Fruit fly (Drosophila melanogaster) whole organism, embryonic: ENCODE results near the gene dah.

ENCODE experiments used
- Atf3 ChIP-seq: fragments of 200-800 bp; sonication (Bioruptor generic); optimal IDR thresholded peaks from 3 replicates; lab custom pipeline; 2016; ENCODE audit warnings: missing biosample characterization, missing genetic modification characterization
- BEAF-32 ChIP-seq: fragments of 200-800 bp; sonication (Bioruptor generic); optimal IDR thresholded peaks from 3 replicates; lab custom pipeline; 2017; ENCODE audit warnings: missing biosample characterization, missing genetic modification characterization, mild to moderate bottlenecking, moderate library complexity, missing genetic modification reagents
- Blimp-1 ChIP-seq: fragments of 200-800 bp; sonication (Bioruptor generic); optimal IDR thresholded peaks from 3 replicates; lab custom pipeline; 2018; ENCODE audit warnings: missing biosample characterization, missing genetic modification characterization, mild to moderate bottlenecking, moderate library complexity, missing genetic modification reagents
- CG10321 ChIP-seq: fragments of 200-800 bp; sonication (Bioruptor generic); IDR thresholded peaks from 2 replicates; pipeline ENCODE4 v1.3.6; 2022; ENCODE audit warnings: missing biosample characterization, missing genetic modification characterization
- CG11456 ChIP-seq: fragments of 200-800 bp; sonication (Bioruptor generic); IDR thresholded peaks from 3 replicates; pipeline ENCODE4 v1.3.6; 2022; ENCODE audit warnings: missing biosample characterization, missing genetic modification characterization
- CG11723 ChIP-seq: fragments of 200-800 bp; sonication (Bioruptor generic); optimal IDR thresholded peaks from 2 replicates; lab custom pipeline; 2017; ENCODE audit warnings: missing biosample characterization, mild to moderate bottlenecking, missing genetic modification characterization
- CG12391 ChIP-seq: fragments of 200-800 bp; sonication (Bioruptor generic); optimal IDR thresholded peaks from 3 replicates; lab custom pipeline; 2018; ENCODE audit warnings: missing biosample characterization, mild to moderate bottlenecking, missing genetic modification characterization, moderate library complexity
- CG13424 ChIP-seq: fragments of 200-800 bp; sonication (Bioruptor generic); optimal IDR thresholded peaks from 2 replicates; lab custom pipeline; 2019; ENCODE audit warnings: missing biosample characterization, mild to moderate bottlenecking, missing genetic modification characterization, moderate library complexity
- CG13775 ChIP-seq: fragments of 200-800 bp; sonication (Bioruptor generic); optimal IDR thresholded peaks from 3 replicates; lab custom pipeline; 2017; ENCODE audit warnings: missing biosample characterization, mild to moderate bottlenecking, missing genetic modification characterization
- CG14050 ChIP-seq: fragments of 200-800 bp; sonication (Bioruptor generic); IDR thresholded peaks from 3 replicates; pipeline ENCODE4 v1.3.6; 2022; ENCODE audit warnings: missing biosample characterization, missing genetic modification characterization
- CG1529 ChIP-seq: fragments of 200-800 bp; sonication (Bioruptor generic); optimal IDR thresholded peaks from 3 replicates; lab custom pipeline; 2018; ENCODE audit warnings: missing biosample characterization, missing genetic modification characterization
- CG1792 ChIP-seq: fragments of 200-800 bp; sonication (Bioruptor generic); optimal IDR thresholded peaks from 2 replicates; lab custom pipeline; 2016; ENCODE audit warnings: missing biosample characterization, missing genetic modification characterization
- CG2116 ChIP-seq: fragments of 200-800 bp; sonication (Bioruptor generic); optimal IDR thresholded peaks from 3 replicates; lab custom pipeline; 2018; ENCODE audit warnings: missing biosample characterization, mild to moderate bottlenecking, missing genetic modification characterization
- CG31388 ChIP-seq: fragments of 200-800 bp; sonication (Bioruptor generic); optimal IDR thresholded peaks from 2 replicates; lab custom pipeline; 2016; ENCODE audit warnings: missing biosample characterization, missing genetic modification characterization
- CG3407 ChIP-seq: fragments of 200-800 bp; sonication (Bioruptor generic); optimal IDR thresholded peaks from 2 replicates; lab custom pipeline; 2018; ENCODE audit warnings: missing biosample characterization, mild to moderate bottlenecking, missing genetic modification characterization
- CG42726 ChIP-seq: fragments of 200-800 bp; sonication (Bioruptor generic); IDR thresholded peaks from 2 replicates; pipeline ENCODE4 v1.3.6; 2022; ENCODE audit warnings: missing biosample characterization, missing genetic modification characterization; ENCODE audit not compliant: partially characterized antibody
- CG7556 ChIP-seq: fragments of 200-800 bp; sonication (Bioruptor generic); optimal IDR thresholded peaks from 2 replicates; lab custom pipeline; 2017; ENCODE audit warnings: missing biosample characterization, mild to moderate bottlenecking, missing genetic modification characterization
- CG7786 ChIP-seq: fragments of 200-800 bp; sonication (Bioruptor generic); optimal IDR thresholded peaks from 2 replicates; lab custom pipeline; 2016; ENCODE audit warnings: missing biosample characterization, missing genetic modification characterization
- CG8359 ChIP-seq: fragments of 200-800 bp; sonication (Bioruptor generic); optimal IDR thresholded peaks from 2 replicates; lab custom pipeline; 2017; ENCODE audit warnings: missing biosample characterization, mild to moderate bottlenecking, missing genetic modification characterization, borderline replicate concordance
- CG9817 ChIP-seq: fragments of 200-800 bp; sonication (Bioruptor generic); optimal IDR thresholded peaks from 2 replicates; lab custom pipeline; 2018; ENCODE audit warnings: missing biosample characterization, mild to moderate bottlenecking, missing genetic modification characterization, moderate library complexity
- E2f1 ChIP-seq: fragments of 200-800 bp; sonication (Bioruptor generic); IDR thresholded peaks from 2 replicates; pipeline ENCODE4 v1.3.6; 2022; ENCODE audit warnings: missing biosample characterization, missing genetic modification characterization
- Ets65A ChIP-seq: fragments of 200-800 bp; sonication (Bioruptor generic); peaks from one replicate; lab custom pipeline; 2016; ENCODE audit warnings: missing biosample characterization, missing genetic modification characterization
- HLH4C ChIP-seq: fragments of 200-800 bp; sonication (Bioruptor generic); IDR thresholded peaks from 3 replicates; pipeline ENCODE4 v1.3.6; 2022; ENCODE audit warnings: missing biosample characterization, missing genetic modification characterization; ENCODE audit not compliant: partially characterized antibody
- HmgZ ChIP-seq: fragments of 200-800 bp; sonication (Bioruptor generic); optimal IDR thresholded peaks from 2 replicates; lab custom pipeline; 2018; ENCODE audit warnings: missing biosample characterization, mild to moderate bottlenecking, missing genetic modification characterization
- Nf-YB ChIP-seq: fragments of 200-800 bp; sonication (Bioruptor generic); optimal IDR thresholded peaks from 3 replicates; lab custom pipeline; 2019; ENCODE audit warnings: missing biosample characterization, mild to moderate bottlenecking, missing genetic modification characterization, moderate library complexity
- Optix ChIP-seq: fragments of 200-800 bp; sonication (Bioruptor generic); IDR thresholded peaks from 3 replicates; pipeline ENCODE4 v1.3.6; 2022; ENCODE audit warnings: missing biosample characterization, missing genetic modification characterization
- Ravus ChIP-seq: fragments of 200-800 bp; sonication (Bioruptor generic); IDR thresholded peaks from 2 replicates; pipeline ENCODE4 v1.3.6; 2022; ENCODE audit warnings: missing biosample characterization, missing genetic modification characterization
- Six4 ChIP-seq: fragments of 200-800 bp; sonication (Bioruptor generic); optimal IDR thresholded peaks from 2 replicates; lab custom pipeline; 2016; ENCODE audit warnings: missing biosample characterization, missing genetic modification characterization
- Sox102F ChIP-seq: fragments of 200-800 bp; sonication (Bioruptor generic); optimal IDR thresholded peaks from 2 replicates; lab custom pipeline; 2018; ENCODE audit warnings: missing biosample characterization, mild to moderate bottlenecking, missing genetic modification characterization, moderate library complexity
- Sry-δ ChIP-seq: fragments of 200-800 bp; sonication (Bioruptor generic); optimal IDR thresholded peaks from 2 replicates; lab custom pipeline; 2016; ENCODE audit warnings: missing biosample characterization, missing genetic modification characterization
- bab2 ChIP-seq: fragments of 200-800 bp; sonication (Bioruptor generic); optimal IDR thresholded peaks from 2 replicates; lab custom pipeline; 2016; ENCODE audit warnings: missing biosample characterization, missing genetic modification characterization
- bsh ChIP-seq, 2 experiments: fragments of 200-800 bp; sonication (Bioruptor generic); optimal IDR thresholded peaks; 2 replicates each; lab custom pipeline; 2017 to 2018; ENCODE audit warnings: mild to moderate bottlenecking in 2 of 2, missing biosample characterization in 2 of 2, missing genetic modification characterization in 2 of 2, moderate library complexity in 1 of 2
- chm ChIP-seq: fragments of 200-800 bp; sonication (Bioruptor generic); IDR thresholded peaks from 2 replicates; pipeline ENCODE4 v1.3.6; 2022; ENCODE audit warnings: missing biosample characterization, missing genetic modification characterization
- corto ChIP-seq: fragments of 200-800 bp; sonication (Bioruptor generic); optimal IDR thresholded peaks from 2 replicates; lab custom pipeline; 2016; ENCODE audit warnings: missing biosample characterization, mild to moderate bottlenecking, missing genetic modification characterization, moderate library complexity
- dati ChIP-seq: fragments of 200-800 bp; sonication (Bioruptor generic); IDR thresholded peaks from 2 replicates; pipeline ENCODE4 v1.3.6; 2022; ENCODE audit warnings: missing biosample characterization, missing genetic modification characterization
- eve ChIP-seq, 2 experiments: fragments of >200 bp; optimal IDR thresholded peaks; 2 replicates each; lab custom pipeline; 2017; ENCODE audit warnings: missing biosample characterization in 2 of 2, missing genetic modification characterization in 2 of 2
- fd96Cb ChIP-seq: fragments of 200-800 bp; sonication (Bioruptor generic); optimal IDR thresholded peaks from 2 replicates; lab custom pipeline; 2018; ENCODE audit warnings: missing biosample characterization, mild to moderate bottlenecking, missing genetic modification characterization, moderate library complexity
- ftz-f1 ChIP-seq: fragments of 200-800 bp; sonication (Bioruptor generic); optimal IDR thresholded peaks from 2 replicates; lab custom pipeline; 2016; ENCODE audit warnings: missing biosample characterization, missing genetic modification characterization
- fu2 ChIP-seq: fragments of 200-800 bp; sonication (Bioruptor generic); optimal IDR thresholded peaks from 2 replicates; lab custom pipeline; 2016; ENCODE audit warnings: missing biosample characterization, missing genetic modification characterization
- kni ChIP-seq: fragments of 200-800 bp; sonication (Bioruptor generic); optimal IDR thresholded peaks from 3 replicates; lab custom pipeline; 2017; ENCODE audit warnings: mild to moderate bottlenecking, missing biosample characterization, missing genetic modification reagents, missing genetic modification characterization
- nerfin-2 ChIP-seq: fragments of 200-800 bp; sonication (Bioruptor generic); IDR thresholded peaks from 2 replicates; pipeline ENCODE4 v1.3.6; 2022; ENCODE audit warnings: missing biosample characterization, missing genetic modification characterization; ENCODE audit not compliant: partially characterized antibody
- pita ChIP-seq: fragments of 200-800 bp; sonication (Bioruptor generic); optimal IDR thresholded peaks from 2 replicates; lab custom pipeline; 2017; ENCODE audit warnings: missing biosample characterization, mild to moderate bottlenecking, missing genetic modification characterization
- ranshi ChIP-seq: fragments of 200-800 bp; sonication (Bioruptor generic); IDR thresholded peaks from 2 replicates; pipeline ENCODE4 v1.3.6; 2022; ENCODE audit warnings: missing biosample characterization, missing genetic modification characterization
- salm ChIP-seq: fragments of 200-800 bp; sonication (Bioruptor generic); optimal IDR thresholded peaks from 2 replicates; lab custom pipeline; 2018; ENCODE audit warnings: missing biosample characterization, mild to moderate bottlenecking, missing genetic modification characterization
- scrt ChIP-seq: fragments of 200-800 bp; sonication (Bioruptor generic); optimal IDR thresholded peaks from 2 replicates; lab custom pipeline; 2018; ENCODE audit warnings: missing biosample characterization, mild to moderate bottlenecking, missing genetic modification characterization, moderate library complexity
- slou ChIP-seq: fragments of 200-800 bp; sonication (Bioruptor generic); optimal IDR thresholded peaks from 3 replicates; lab custom pipeline; 2016; ENCODE audit warnings: missing biosample characterization, missing genetic modification characterization
- ssp ChIP-seq: fragments of 200-800 bp; sonication (Bioruptor generic); IDR thresholded peaks from 2 replicates; pipeline ENCODE4 v1.3.6; 2022; ENCODE audit warnings: missing biosample characterization, missing genetic modification characterization
- toy ChIP-seq: fragments of 200-800 bp; sonication (Bioruptor generic); IDR thresholded peaks from 2 replicates; pipeline ENCODE4 v1.3.6; 2022; ENCODE audit warnings: missing biosample characterization, missing genetic modification characterization
- yki ChIP-seq: fragments of >200 bp; optimal IDR thresholded peaks from 3 replicates; lab custom pipeline; 2018

dah gene

dm6 chrX:15298298-15299069 lies 29.7 kb upstream of the dah start (continued):
- TF ChIP-seq scrt (GFP tag; lab: Kevin White, UChicago) (peak; percentile 96), fu2 (GFP tag; lab: Kevin White, UChicago) (peak; percentile 76), HLH4C (GFP tag; lab: Robert Waterston, UW) (no peak), corto (GFP tag; lab: Kevin White, UChicago) (no peak), Six4 (GFP tag; lab: Kevin White, UChicago) (peak; percentile 94), CG12391 (tag; lab: Kevin White, UChicago) (peak; percentile 98), CG1529 (GFP tag; lab: Kevin White, UChicago) (peak; percentile 96), HmgZ (tag; lab: Kevin White, UChicago) (peak; percentile 97), CG14050 (GFP tag; lab: Robert Waterston, UW) (peak; percentile 96), Sry-δ (GFP tag; lab: Kevin White, UChicago) (peak; percentile 13), Optix (GFP tag; lab: Robert Waterston, UW) (peak; percentile 90), bsh (GFP tag; optimal IDR thresholded peaks at IDR 0.05; lab: Kevin White, UChicago) (peak; percentile 75 to 97), CG1792 (GFP tag; lab: Kevin White, UChicago) (peak; percentile 28), CG8359 (GFP tag; lab: Kevin White, UChicago) (peak; percentile 91), CG7786 (peak; percentile 75), nerfin-2 (GFP tag; lab: Robert Waterston, UW) (no peak), CG42726 (GFP tag; lab: Robert Waterston, UW) (no peak), CG13775 (peak; percentile 97), BEAF-32 (GFP tag; lab: Kevin White, UChicago) (peak; percentile 35), CG11723 (GFP tag; lab: Kevin White, UChicago) (peak; percentile 97), Nf-YB (GFP tag; lab: Kevin White, UChicago) (peak; percentile 86), toy (peak; percentile 94), kni (GFP tag; lab: Kevin White, UChicago) (peak; percentile 90), CG10321 (GFP tag; lab: Robert Waterston, UW) (peak; percentile 87), dati (peak; percentile 85), Sox102F (GFP tag; lab: Kevin White, UChicago) (peak; percentile 98), CG7556 (peak; percentile 99), CG9817 (tag; lab: Kevin White, UChicago) (peak; percentile 97), salm (tag; lab: Kevin White, UChicago) (peak; percentile 96), ranshi (peak; percentile 95), Blimp-1 (GFP tag; lab: Kevin White, UChicago) (peak; percentile 96), CG11456 (GFP tag; lab: Robert Waterston, UW) (peak; percentile 96), ftz-f1 (GFP tag; lab: Kevin White, UChicago) (peak; percentile 99), CG31388 (peak; percentile 87), Ravus (peak; percentile 91), ssp (peak; percentile 92), Atf3 (peak; percentile 48), Ets65A (GFP tag; lab: Kevin White, UChicago) (peak; percentile 95), pita (GFP tag; lab: Kevin White, UChicago) (no peak), chm (GFP tag; lab: Robert Waterston, UW) (peak; percentile 87; the same call in 1 of the 2 replicates), fd96Cb (peak; percentile 98), CG2116 (GFP tag; lab: Kevin White, UChicago) (peak; percentile 77), eve (GFP tag; optimal IDR thresholded peaks at IDR 0.05; lab: Kevin White, UChicago) (peak in 1 of 2 experiments; percentile 99), bab2 (GFP tag; lab: Kevin White, UChicago) (peak; percentile 73), yki (lab: Kevin White, UChicago) (peak; percentile 11), slou (GFP tag; lab: Kevin White, UChicago) (peak; percentile 97), CG3407 (GFP tag; lab: Kevin White, UChicago) (peak; percentile 95), CG13424 (peak; percentile 98), E2f1 (GFP tag; lab: Robert Waterston, UW) (peak; percentile 98)
